Worm (Caenorhabditis elegans): Measurements from ENCODE around the gene acr-15.

ce11 chrV:8569841-8570361, 17.4 kb downstream of the acr-15 start, which contains the start of the genes F25G6.9 and symk-1:
- TF ChIP-seq efl-1 (GFP tag; optimal IDR thresholded peaks at IDR 0.05) (peak; percentile 27), F57A8.1 (GFP tag; optimal IDR thresholded peaks at IDR 0.05) (no peak), nfya-1 (tag; optimal IDR thresholded peaks at IDR 0.05; ENCODE audit: borderline replicate concordance, insufficient read depth) (no peak), attf-6 (GFP tag; IDR thresholded peaks at IDR 0.05) (no peak), lin-26 (GFP tag; IDR thresholded peaks at IDR 0.05) (no peak), lin-40 (tag; optimal IDR thresholded peaks at IDR 0.05) (peak; percentile 72), K11D2.4 (GFP tag; IDR thresholded peaks at IDR 0.05) (peak; percentile 57; the same call in 1 of the 2 replicates), pha-4 (tag; optimal IDR thresholded peaks at IDR 0.05) (no peak), nhr-90 (tag; optimal IDR thresholded peaks at IDR 0.05) (no peak), athp-1 (tag; optimal IDR thresholded peaks at IDR 0.05) (no peak), attf-5 (GFP tag; optimal IDR thresholded peaks at IDR 0.05) (no peak), unc-62 (GFP tag; optimal IDR thresholded peaks at IDR 0.05) (no peak)

Measured in whole organism, young adult.